Fruit fly (Drosophila melanogaster) whole organism, embryonic: ENCODE measurements around the gene CG12607.

Experiments
- Abd-B ChIP-seq: fragments of 200-800 bp; sonication (Bioruptor generic); optimal IDR thresholded peaks from 2 replicates; lab custom pipeline; 2018; ENCODE audit warnings: missing biosample characterization, mild to moderate bottlenecking, missing genetic modification characterization, moderate library complexity
- CG10462 ChIP-seq: fragments of 200-800 bp; sonication (Bioruptor generic); optimal IDR thresholded peaks from 2 replicates; lab custom pipeline; 2016; ENCODE audit warnings: missing biosample characterization, missing genetic modification characterization
- CG12071 ChIP-seq: fragments of 200-800 bp; sonication (Bioruptor generic); optimal IDR thresholded peaks from 3 replicates; lab custom pipeline; 2018; ENCODE audit warnings: missing biosample characterization, mild to moderate bottlenecking, missing genetic modification characterization
- CG12236 ChIP-seq: fragments of 200-800 bp; sonication (Bioruptor generic); optimal IDR thresholded peaks from 2 replicates; lab custom pipeline; 2016; ENCODE audit warnings: missing biosample characterization, missing genetic modification characterization
- CG1233 ChIP-seq: fragments of 200-800 bp; sonication (Bioruptor generic); optimal IDR thresholded peaks from 4 replicates; lab custom pipeline; 2018; ENCODE audit warnings: missing biosample characterization, mild to moderate bottlenecking, missing genetic modification characterization
- CG13775 ChIP-seq: fragments of 200-800 bp; sonication (Bioruptor generic); optimal IDR thresholded peaks from 3 replicates; lab custom pipeline; 2017; ENCODE audit warnings: missing biosample characterization, mild to moderate bottlenecking, missing genetic modification characterization
- CG14050 ChIP-seq: fragments of 200-800 bp; sonication (Bioruptor generic); IDR thresholded peaks from 3 replicates; pipeline ENCODE4 v1.3.6; 2022; ENCODE audit warnings: missing biosample characterization, missing genetic modification characterization
- CG17802 ChIP-seq: fragments of 200-800 bp; sonication (Bioruptor generic); optimal IDR thresholded peaks from 2 replicates; lab custom pipeline; 2018; ENCODE audit warnings: missing biosample characterization, mild to moderate bottlenecking, missing genetic modification characterization, moderate library complexity
- CG2678 ChIP-seq: fragments of 200-800 bp; sonication (Bioruptor generic); optimal IDR thresholded peaks from 3 replicates; lab custom pipeline; 2019; ENCODE audit warnings: missing biosample characterization, mild to moderate bottlenecking, missing genetic modification characterization, moderate library complexity
- CG3838 ChIP-seq: fragments of 200-800 bp; sonication (Bioruptor generic); optimal IDR thresholded peaks from 3 replicates; lab custom pipeline; 2016; ENCODE audit warnings: missing biosample characterization, missing genetic modification characterization
- CG3995 ChIP-seq: fragments of 200-800 bp; sonication (Bioruptor generic); optimal IDR thresholded peaks from 3 replicates; lab custom pipeline; 2016; ENCODE audit warnings: missing biosample characterization, missing genetic modification characterization
- CG6791 ChIP-seq: fragments of 200-800 bp; sonication (Bioruptor generic); IDR thresholded peaks from 3 replicates; pipeline ENCODE4 v1.3.6; 2022; ENCODE audit warnings: missing biosample characterization, missing genetic modification characterization; ENCODE audit not compliant: partially characterized antibody
- CG7839 ChIP-seq: fragments of 200-800 bp; sonication (Bioruptor generic); optimal IDR thresholded peaks from 3 replicates; lab custom pipeline; 2018; ENCODE audit warnings: missing biosample characterization, mild to moderate bottlenecking, missing genetic modification characterization, moderate library complexity
- CG8944 ChIP-seq: fragments of 200-800 bp; sonication (Bioruptor generic); optimal IDR thresholded peaks from 3 replicates; lab custom pipeline; 2016; ENCODE audit warnings: missing biosample characterization, missing genetic modification characterization
- CG9437 ChIP-seq: fragments of 200-800 bp; sonication (Bioruptor generic); optimal IDR thresholded peaks from 2 replicates; lab custom pipeline; 2018; ENCODE audit warnings: missing biosample characterization, mild to moderate bottlenecking, missing genetic modification characterization
- CG9932 ChIP-seq: fragments of 200-800 bp; sonication (Bioruptor generic); IDR thresholded peaks from 2 replicates; pipeline ENCODE4 v1.3.6; 2022; ENCODE audit warnings: missing biosample characterization, missing genetic modification characterization
- Chrac-16 ChIP-seq: fragments of 200-800 bp; sonication (Bioruptor generic); optimal IDR thresholded peaks from 3 replicates; lab custom pipeline; 2016; ENCODE audit warnings: missing biosample characterization, missing genetic modification characterization
- Dip2 ChIP-seq: fragments of 200-800 bp; sonication (Bioruptor generic); IDR thresholded peaks from 2 replicates; pipeline ENCODE4 v1.3.6; 2022; ENCODE audit warnings: missing biosample characterization, missing genetic modification characterization
- Eip74EF ChIP-seq, 2 experiments: fragments of 200-800 bp in 1 of 2; fragments of >200 bp in 1 of 2; sonication (Bioruptor generic) in 1 of 2; optimal IDR thresholded peaks; 2 replicates each; lab custom pipeline; 2017 to 2019; ENCODE audit warnings: missing biosample characterization in 2 of 2, missing genetic modification characterization in 2 of 2, mild to moderate bottlenecking in 1 of 2, moderate library complexity in 1 of 2
- Hand ChIP-seq: fragments of 200-800 bp; sonication (Bioruptor generic); optimal IDR thresholded peaks from 2 replicates; lab custom pipeline; 2017; ENCODE audit warnings: mild to moderate bottlenecking, missing biosample characterization, missing genetic modification reagents, missing genetic modification characterization
- HmgZ ChIP-seq: fragments of 200-800 bp; sonication (Bioruptor generic); optimal IDR thresholded peaks from 2 replicates; lab custom pipeline; 2018; ENCODE audit warnings: missing biosample characterization, mild to moderate bottlenecking, missing genetic modification characterization
- Hsf ChIP-seq: fragments of 200-800 bp; sonication (Bioruptor generic); optimal IDR thresholded peaks from 3 replicates; lab custom pipeline; 2016; ENCODE audit warnings: missing biosample characterization, missing genetic modification characterization
- Max ChIP-seq: fragments of 200-800 bp; sonication (Bioruptor generic); optimal IDR thresholded peaks from 2 replicates; lab custom pipeline; 2016; ENCODE audit warnings: missing biosample characterization, mild to moderate bottlenecking, missing genetic modification characterization
- NC2β ChIP-seq: fragments of 200-800 bp; sonication (Bioruptor generic); optimal IDR thresholded peaks from 2 replicates; lab custom pipeline; 2016; ENCODE audit warnings: missing biosample characterization, missing genetic modification characterization
- NFAT ChIP-seq: fragments of 200-800 bp; sonication (Bioruptor generic); IDR thresholded peaks from 2 replicates; pipeline ENCODE4 v1.3.6; 2022; ENCODE audit warnings: missing biosample characterization, missing genetic modification characterization
- Ptx1 ChIP-seq: fragments of 200-800 bp; sonication (Bioruptor generic); IDR thresholded peaks from 2 replicates; pipeline ENCODE4 v1.3.6; 2022; ENCODE audit warnings: missing biosample characterization, missing genetic modification characterization
- Sry-β ChIP-seq: fragments of 200-800 bp; sonication (Bioruptor generic); optimal IDR thresholded peaks from 2 replicates; lab custom pipeline; 2018; ENCODE audit warnings: missing biosample characterization, mild to moderate bottlenecking, missing genetic modification characterization, moderate library complexity
- Vsx1 ChIP-seq: fragments of 200-800 bp; sonication (Bioruptor generic); optimal IDR thresholded peaks from 2 replicates; lab custom pipeline; 2017; ENCODE audit warnings: missing biosample characterization, mild to moderate bottlenecking, missing genetic modification characterization, missing genetic modification reagents
- abd-A ChIP-seq: fragments of 200-800 bp; sonication (Bioruptor generic); optimal IDR thresholded peaks from 3 replicates; lab custom pipeline; 2019; ENCODE audit warnings: missing biosample characterization, mild to moderate bottlenecking, missing genetic modification characterization, moderate library complexity
- bbx ChIP-seq: fragments of 200-800 bp; sonication (Bioruptor generic); IDR thresholded peaks from 2 replicates; pipeline ENCODE4 v1.3.6; 2022; ENCODE audit warnings: missing biosample characterization, missing genetic modification characterization; ENCODE audit not compliant: partially characterized antibody
- bigmax ChIP-seq: fragments of 200-800 bp; sonication (Bioruptor generic); optimal IDR thresholded peaks from 2 replicates; lab custom pipeline; 2018; ENCODE audit warnings: missing biosample characterization, mild to moderate bottlenecking, missing genetic modification characterization
- cad ChIP-seq: fragments of >200 bp; optimal IDR thresholded peaks from 2 replicates; lab custom pipeline; 2017; ENCODE audit warnings: missing biosample characterization, missing genetic modification characterization
- cas ChIP-seq: fragments of 200-800 bp; sonication (Bioruptor generic); IDR thresholded peaks from 2 replicates; pipeline ENCODE4 v1.3.6; 2022; ENCODE audit warnings: missing biosample characterization, missing genetic modification characterization
- dan ChIP-seq: fragments of 200-800 bp; sonication (Bioruptor generic); IDR thresholded peaks from 2 replicates; pipeline ENCODE4 v1.3.6; 2022; ENCODE audit warnings: missing biosample characterization, missing genetic modification characterization
- exex ChIP-seq: fragments of 200-800 bp; sonication (Bioruptor generic); optimal IDR thresholded peaks from 4 replicates; lab custom pipeline; 2018; ENCODE audit warnings: missing biosample characterization, mild to moderate bottlenecking, missing genetic modification characterization, moderate library complexity
- fd102C ChIP-seq: fragments of 200-800 bp; sonication (Bioruptor generic); optimal IDR thresholded peaks from 2 replicates; lab custom pipeline; 2018; ENCODE audit warnings: missing biosample characterization, mild to moderate bottlenecking, missing genetic modification characterization, moderate library complexity
- kah ChIP-seq: fragments of 200-800 bp; sonication (Bioruptor generic); optimal IDR thresholded peaks from 2 replicates; lab custom pipeline; 2018; ENCODE audit warnings: missing biosample characterization, mild to moderate bottlenecking, missing genetic modification characterization
- lmd ChIP-seq: fragments of 200-800 bp; sonication (Bioruptor generic); IDR thresholded peaks from 2 replicates; pipeline ENCODE4 v1.3.6; 2022; ENCODE audit warnings: missing biosample characterization, missing genetic modification characterization
- lov ChIP-seq, 2 experiments: fragments of 200-800 bp in 1 of 2; fragments of >200 bp in 1 of 2; sonication (Bioruptor generic) in 1 of 2; IDR thresholded peaks in 1 of 2; optimal IDR thresholded peaks in 1 of 2; 2 replicates in 1 of 2; 3 replicates in 1 of 2; pipeline versions ENCODE4 v1.3.6 to Lab custom; 2017 to 2022; ENCODE audit warnings: missing biosample characterization in 1 of 2, missing genetic modification characterization in 1 of 2
- mirr ChIP-seq: fragments of 200-800 bp; sonication (Bioruptor generic); optimal IDR thresholded peaks from 3 replicates; lab custom pipeline; 2018; ENCODE audit warnings: missing biosample characterization, mild to moderate bottlenecking, missing genetic modification characterization
- prd ChIP-seq, 3 experiments: fragments of >200 bp in 2 of 3; fragments of 200-800 bp in 1 of 3; sonication (Bioruptor generic) in 1 of 3; optimal IDR thresholded peaks in 2 of 3; IDR thresholded peaks in 1 of 3; 2 replicates in 2 of 3; 3 replicates in 1 of 3; pipeline versions ENCODE4 v1.3.6 to Lab custom; 2017 to 2022; ENCODE audit warnings: missing biosample characterization in 1 of 3, missing genetic modification characterization in 1 of 3
- pzg ChIP-seq: fragments of 200-800 bp; sonication (Bioruptor generic); optimal IDR thresholded peaks from 3 replicates; lab custom pipeline; 2018; ENCODE audit warnings: missing biosample characterization, mild to moderate bottlenecking, missing genetic modification characterization, moderate library complexity
- scrt ChIP-seq: fragments of 200-800 bp; sonication (Bioruptor generic); optimal IDR thresholded peaks from 2 replicates; lab custom pipeline; 2018; ENCODE audit warnings: missing biosample characterization, mild to moderate bottlenecking, missing genetic modification characterization, moderate library complexity
- ssp ChIP-seq: fragments of 200-800 bp; sonication (Bioruptor generic); IDR thresholded peaks from 2 replicates; pipeline ENCODE4 v1.3.6; 2022; ENCODE audit warnings: missing biosample characterization, missing genetic modification characterization
- sug ChIP-seq: fragments of 200-800 bp; optimal IDR thresholded peaks from 2 replicates; lab custom pipeline; 2019; ENCODE audit warnings: missing biosample characterization, mild to moderate bottlenecking, missing genetic modification characterization, moderate library complexity
- tin ChIP-seq: fragments of 200-800 bp; sonication (Bioruptor generic); optimal IDR thresholded peaks from 3 replicates; lab custom pipeline; 2016; ENCODE audit warnings: missing biosample characterization, missing genetic modification characterization
- wdn ChIP-seq: fragments of 200-800 bp; sonication (Bioruptor generic); IDR thresholded peaks from 2 replicates; pipeline ENCODE4 v1.3.6; 2022; ENCODE audit warnings: missing biosample characterization, missing genetic modification characterization
- wek ChIP-seq: fragments of 200-800 bp; sonication (Bioruptor generic); optimal IDR thresholded peaks from 3 replicates; lab custom pipeline; 2018; ENCODE audit warnings: missing biosample characterization, mild to moderate bottlenecking, missing genetic modification characterization, moderate library complexity

CG12607 gene

dm6 chr3L:4415326-4416274 lies 30.8 kb upstream of the CG12607 start (continued):
- no peak for TF ChIP-seq abd-A (tag; lab: Kevin White, UChicago)
- no peak for TF ChIP-seq Ptx1 (GFP tag; lab: Robert Waterston, UW)
- TF ChIP-seq CG10462 (GFP tag; lab: Kevin White, UChicago): no peak
- no peak for TF ChIP-seq ssp
- TF ChIP-seq scrt (GFP tag; lab: Kevin White, UChicago): no peak
- TF ChIP-seq Max (GFP tag; lab: Kevin White, UChicago): no peak
- no peak for TF ChIP-seq CG17802
- TF ChIP-seq CG14050 (GFP tag; lab: Robert Waterston, UW): no peak
- TF ChIP-seq bbx: no peak
- TF ChIP-seq Vsx1 (GFP tag; lab: Kevin White, UChicago): no peak
- TF ChIP-seq NC2β (GFP tag; lab: Kevin White, UChicago): no peak
- no peak for TF ChIP-seq CG12236 (GFP tag; lab: Kevin White, UChicago)
- no peak for TF ChIP-seq CG9932
- TF ChIP-seq Abd-B: no peak
- peak; percentile 16 for TF ChIP-seq CG2678
- TF ChIP-seq prd (optimal IDR thresholded peaks at IDR 0.05; lab: Kevin White, UChicago): no peak
- TF ChIP-seq prd (GFP tag; IDR thresholded peaks at IDR 0.05; lab: Robert Waterston, UW): no peak
- TF ChIP-seq lov (optimal IDR thresholded peaks at IDR 0.05; lab: Kevin White, UChicago): no peak
- TF ChIP-seq lov (GFP tag; IDR thresholded peaks at IDR 0.05; lab: Robert Waterston, UW): 0 out of 3 replicates have a peak, but pooled peaks have one; percentile 49
- no peak for TF ChIP-seq NFAT (GFP tag; lab: Robert Waterston, UW)
- no peak for TF ChIP-seq wdn (GFP tag; lab: Robert Waterston, UW)
- no peak for TF ChIP-seq lmd (GFP tag; lab: Robert Waterston, UW)
- no peak for TF ChIP-seq cad
- no peak for TF ChIP-seq tin (GFP tag; lab: Kevin White, UChicago)
- TF ChIP-seq CG8944 (GFP tag; lab: Kevin White, UChicago): no peak
- peak; percentile 54 for TF ChIP-seq exex (tag; lab: Kevin White, UChicago)
- no peak for TF ChIP-seq bigmax (GFP tag; lab: Kevin White, UChicago)
- TF ChIP-seq fd102C (GFP tag; lab: Kevin White, UChicago): no peak
- TF ChIP-seq Eip74EF (GFP tag; optimal IDR thresholded peaks at IDR 0.05; lab: Kevin White, UChicago): no peak
- no peak for TF ChIP-seq pzg (GFP tag; lab: Kevin White, UChicago)
- no peak for TF ChIP-seq CG12071
- TF ChIP-seq CG7839 (tag; lab: Kevin White, UChicago): no peak
- no peak for TF ChIP-seq CG3995 (GFP tag; lab: Kevin White, UChicago)
- no peak for TF ChIP-seq CG1233 (GFP tag; lab: Kevin White, UChicago)
- no peak for TF ChIP-seq CG9437 (GFP tag; lab: Kevin White, UChicago)
- TF ChIP-seq kah: no peak
- TF ChIP-seq sug (tag; lab: Kevin White, UChicago): peak; percentile 82
- no peak for TF ChIP-seq dan
- peak; percentile 35 for TF ChIP-seq mirr (GFP tag; lab: Kevin White, UChicago)
- no peak for TF ChIP-seq Chrac-16
- TF ChIP-seq HmgZ (tag; lab: Kevin White, UChicago): peak; percentile 28
- no peak for TF ChIP-seq wek (GFP tag; lab: Kevin White, UChicago)
- TF ChIP-seq Sry-β: no peak
- no peak for TF ChIP-seq CG6791
- TF ChIP-seq CG13775: no peak
- TF ChIP-seq Hand (GFP tag; lab: Kevin White, UChicago): no peak
- no peak for TF ChIP-seq Dip2 (GFP tag; lab: Robert Waterston, UW)
- TF ChIP-seq Hsf (GFP tag; lab: Kevin White, UChicago): no peak
- TF ChIP-seq cas (GFP tag; lab: Robert Waterston, UW): no peak
- TF ChIP-seq CG3838 (GFP tag; lab: Kevin White, UChicago): no peak
